Fruit fly (Drosophila melanogaster) whole organism, embryonic: ENCODE measurements around the gene Pif1B.

ENCODE experiments used
- Awh ChIP-seq: fragments of 200-800 bp; sonication (Bioruptor generic); IDR thresholded peaks from 2 replicates; pipeline ENCODE4, ENCODE4 v1.3.6; 2022; ENCODE audit warnings: missing biosample characterization, missing genetic modification characterization
- Bgb ChIP-seq: fragments of 200-800 bp; sonication (Bioruptor generic); IDR thresholded peaks from 2 replicates; pipeline ENCODE4 v1.3.6; 2022; ENCODE audit warnings: missing biosample characterization, missing genetic modification characterization; ENCODE audit not compliant: partially characterized antibody
- CG10267 ChIP-seq: fragments of 200-800 bp; sonication (Bioruptor generic); optimal IDR thresholded peaks from 2 replicates; lab custom pipeline; 2018; ENCODE audit warnings: missing biosample characterization, mild to moderate bottlenecking, missing genetic modification characterization, moderate library complexity
- CG11247 ChIP-seq: fragments of 200-800 bp; sonication (Bioruptor generic); IDR thresholded peaks from 2 replicates; pipeline ENCODE4 v1.3.6; 2022; ENCODE audit warnings: missing biosample characterization, missing genetic modification characterization
- CG11504 ChIP-seq: fragments of 200-800 bp; sonication (Bioruptor generic); optimal IDR thresholded peaks from 3 replicates; lab custom pipeline; 2019; ENCODE audit warnings: missing biosample characterization, mild to moderate bottlenecking, missing genetic modification characterization, moderate library complexity
- CG11696 ChIP-seq: fragments of 200-800 bp; sonication (Bioruptor generic); IDR thresholded peaks from 2 replicates; pipeline ENCODE4 v1.3.6; 2022; ENCODE audit warnings: missing biosample characterization, missing genetic modification characterization
- CG12219 ChIP-seq: fragments of 200-800 bp; sonication (Bioruptor generic); optimal IDR thresholded peaks from 3 replicates; lab custom pipeline; 2018; ENCODE audit warnings: missing biosample characterization, mild to moderate bottlenecking, missing genetic modification characterization
- CG12236 ChIP-seq: fragments of 200-800 bp; sonication (Bioruptor generic); optimal IDR thresholded peaks from 2 replicates; lab custom pipeline; 2016; ENCODE audit warnings: missing biosample characterization, missing genetic modification characterization
- CG13894 ChIP-seq: fragments of 200-800 bp; sonication (Bioruptor generic); optimal IDR thresholded peaks from 3 replicates; lab custom pipeline; 2018; ENCODE audit warnings: missing biosample characterization, mild to moderate bottlenecking, missing genetic modification characterization, moderate library complexity
- CG15514 ChIP-seq: fragments of 200-800 bp; sonication (Bioruptor generic); optimal IDR thresholded peaks from 3 replicates; lab custom pipeline; 2017; ENCODE audit warnings: missing biosample characterization, missing genetic modification characterization, mild to moderate bottlenecking, moderate library complexity, missing genetic modification reagents
- CG15601 ChIP-seq: fragments of 200-800 bp; sonication (Bioruptor generic); optimal IDR thresholded peaks from 3 replicates; lab custom pipeline; 2019; ENCODE audit warnings: missing biosample characterization, mild to moderate bottlenecking, missing genetic modification characterization, moderate library complexity
- CG1603 ChIP-seq: fragments of 200-800 bp; sonication (Bioruptor generic); optimal IDR thresholded peaks from 2 replicates; lab custom pipeline; 2019; ENCODE audit warnings: missing biosample characterization, mild to moderate bottlenecking, missing genetic modification characterization, moderate library complexity
- CG16779 ChIP-seq: fragments of 200-800 bp; sonication (Bioruptor generic); IDR thresholded peaks from 2 replicates; pipeline ENCODE4 v1.3.6; 2022; ENCODE audit warnings: missing biosample characterization, missing genetic modification characterization
- CG16815 ChIP-seq: fragments of 200-800 bp; sonication (Bioruptor generic); optimal IDR thresholded peaks from 3 replicates; lab custom pipeline; 2017; ENCODE audit warnings: missing biosample characterization, mild to moderate bottlenecking, missing genetic modification characterization
- CG18619 ChIP-seq: fragments of 200-800 bp; sonication (Bioruptor generic); optimal IDR thresholded peaks from 3 replicates; lab custom pipeline; 2017; ENCODE audit warnings: missing biosample characterization, mild to moderate bottlenecking, missing genetic modification characterization
- CG18764 ChIP-seq: fragments of 200-800 bp; sonication (Bioruptor generic); optimal IDR thresholded peaks from 3 replicates; lab custom pipeline; 2016; ENCODE audit warnings: missing biosample characterization, missing genetic modification characterization
- CG2116 ChIP-seq: fragments of 200-800 bp; sonication (Bioruptor generic); optimal IDR thresholded peaks from 3 replicates; lab custom pipeline; 2018; ENCODE audit warnings: missing biosample characterization, mild to moderate bottlenecking, missing genetic modification characterization
- CG2120 ChIP-seq: fragments of 200-800 bp; sonication (Bioruptor generic); optimal IDR thresholded peaks from 3 replicates; lab custom pipeline; 2016; ENCODE audit warnings: missing biosample characterization, missing genetic modification characterization
- CG32532 ChIP-seq: fragments of 200-800 bp; sonication (Bioruptor generic); IDR thresholded peaks from 2 replicates; pipeline ENCODE4 v1.3.6; 2022; ENCODE audit warnings: missing biosample characterization, missing genetic modification characterization
- CG4404 ChIP-seq: fragments of 200-800 bp; sonication (Bioruptor generic); IDR thresholded peaks from 2 replicates; pipeline ENCODE4 v1.3.6; 2022; ENCODE audit warnings: missing biosample characterization, missing genetic modification characterization
- CG4707 ChIP-seq: fragments of 200-800 bp; sonication (Bioruptor generic); optimal IDR thresholded peaks from 2 replicates; lab custom pipeline; 2018; ENCODE audit warnings: missing biosample characterization, mild to moderate bottlenecking, missing genetic modification characterization, moderate library complexity
- CG6254 ChIP-seq: fragments of 200-800 bp; sonication (Bioruptor generic); optimal IDR thresholded peaks from 3 replicates; lab custom pipeline; 2017; ENCODE audit warnings: mild to moderate bottlenecking, missing biosample characterization, missing genetic modification reagents, missing genetic modification characterization
- CG6791 ChIP-seq: fragments of 200-800 bp; sonication (Bioruptor generic); IDR thresholded peaks from 3 replicates; pipeline ENCODE4 v1.3.6; 2022; ENCODE audit warnings: missing biosample characterization, missing genetic modification characterization; ENCODE audit not compliant: partially characterized antibody
- CG6854 ChIP-seq: fragments of 200-800 bp; sonication (Bioruptor generic); optimal IDR thresholded peaks from 3 replicates; lab custom pipeline; 2017; ENCODE audit warnings: missing biosample characterization, mild to moderate bottlenecking, missing genetic modification characterization
- CG9437 ChIP-seq: fragments of 200-800 bp; sonication (Bioruptor generic); optimal IDR thresholded peaks from 2 replicates; lab custom pipeline; 2018; ENCODE audit warnings: missing biosample characterization, mild to moderate bottlenecking, missing genetic modification characterization
- D ChIP-seq, 2 experiments: fragments of 200-800 bp in 1 of 2; fragments of >200 bp in 1 of 2; sonication (Bioruptor generic) in 1 of 2; optimal IDR thresholded peaks; 2 replicates in 1 of 2; 3 replicates in 1 of 2; lab custom pipeline; 2017; ENCODE audit warnings: mild to moderate bottlenecking in 1 of 2, missing biosample characterization in 1 of 2, missing genetic modification characterization in 1 of 2, missing genetic modification reagents in 1 of 2
- Hr51 ChIP-seq, 2 experiments: fragments of 200-800 bp; sonication (Bioruptor generic); optimal IDR thresholded peaks; 2 replicates in 1 of 2; 3 replicates in 1 of 2; lab custom pipeline; 2016 to 2018; ENCODE audit warnings: missing biosample characterization in 2 of 2, missing genetic modification characterization in 2 of 2, mild to moderate bottlenecking in 1 of 2, moderate library complexity in 1 of 2
- Mad ChIP-seq: fragments of 200-800 bp; sonication (Bioruptor generic); optimal IDR thresholded peaks from 2 replicates; lab custom pipeline; 2016; ENCODE audit warnings: missing biosample characterization, missing genetic modification characterization
- Nf-YA ChIP-seq: fragments of 200-800 bp; sonication (Bioruptor generic); IDR thresholded peaks from 2 replicates; pipeline ENCODE4 v1.3.6; 2022; ENCODE audit warnings: missing biosample characterization, missing genetic modification characterization
- PHDP ChIP-seq: fragments of 200-800 bp; sonication (Bioruptor generic); optimal IDR thresholded peaks from 3 replicates; lab custom pipeline; 2018; ENCODE audit warnings: missing biosample characterization, mild to moderate bottlenecking, missing genetic modification characterization, moderate library complexity
- Ravus ChIP-seq: fragments of 200-800 bp; sonication (Bioruptor generic); IDR thresholded peaks from 2 replicates; pipeline ENCODE4 v1.3.6; 2022; ENCODE audit warnings: missing biosample characterization, missing genetic modification characterization
- Ssrp ChIP-seq: fragments of 200-800 bp; sonication (Bioruptor generic); optimal IDR thresholded peaks from 2 replicates; lab custom pipeline; 2018; ENCODE audit warnings: missing biosample characterization, mild to moderate bottlenecking, missing genetic modification characterization, moderate library complexity
- ac ChIP-seq: fragments of 200-800 bp; sonication (Bioruptor generic); optimal IDR thresholded peaks from 3 replicates; lab custom pipeline; 2017; ENCODE audit warnings: missing biosample characterization, mild to moderate bottlenecking, missing genetic modification characterization
- ato ChIP-seq: fragments of 200-800 bp; sonication (Bioruptor generic); IDR thresholded peaks from 2 replicates; pipeline ENCODE4 v1.3.6; 2022; ENCODE audit warnings: missing biosample characterization, missing genetic modification characterization; ENCODE audit not compliant: partially characterized antibody
- dpn ChIP-seq, 2 experiments: fragments of 200-800 bp; sonication (Bioruptor generic); optimal IDR thresholded peaks; 3 replicates each; lab custom pipeline; 2016; ENCODE audit warnings: missing biosample characterization in 2 of 2, missing genetic modification characterization in 2 of 2
- ham ChIP-seq: fragments of 200-800 bp; sonication (Bioruptor generic); IDR thresholded peaks from 2 replicates; pipeline ENCODE4 v1.3.6; 2022; ENCODE audit warnings: missing biosample characterization, missing genetic modification characterization
- maf-S ChIP-seq: fragments of 200-800 bp; sonication (Bioruptor generic); optimal IDR thresholded peaks from 2 replicates; lab custom pipeline; 2016; ENCODE audit warnings: missing biosample characterization, missing genetic modification characterization
- mld ChIP-seq: fragments of 200-800 bp; sonication (Bioruptor generic); IDR thresholded peaks from 3 replicates; pipeline ENCODE4 v1.3.6; 2022; ENCODE audit warnings: missing biosample characterization, missing genetic modification characterization; ENCODE audit not compliant: partially characterized antibody
- nom ChIP-seq: fragments of 200-800 bp; sonication (Bioruptor generic); optimal IDR thresholded peaks from 2 replicates; lab custom pipeline; 2017; ENCODE audit warnings: missing biosample characterization, missing genetic modification characterization, mild to moderate bottlenecking, moderate library complexity, missing genetic modification reagents
- p53 ChIP-seq: fragments of 200-800 bp; sonication (Bioruptor generic); optimal IDR thresholded peaks from 2 replicates; lab custom pipeline; 2016; ENCODE audit warnings: missing biosample characterization, missing genetic modification characterization
- row ChIP-seq: fragments of 200-800 bp; sonication (Bioruptor generic); IDR thresholded peaks from 3 replicates; pipeline ENCODE4 v1.3.6; 2022; ENCODE audit warnings: missing biosample characterization, missing genetic modification characterization
- sisA ChIP-seq: fragments of 200-800 bp; sonication (Bioruptor generic); IDR thresholded peaks from 2 replicates; pipeline ENCODE4 v1.3.6; 2022; ENCODE audit warnings: missing biosample characterization, missing genetic modification characterization
- slp2 ChIP-seq: fragments of 200-800 bp; sonication (Bioruptor generic); optimal IDR thresholded peaks from 2 replicates; lab custom pipeline; 2016; ENCODE audit warnings: missing biosample characterization, missing genetic modification characterization
- sob ChIP-seq: fragments of 200-800 bp; sonication (Bioruptor generic); IDR thresholded peaks from 2 replicates; pipeline ENCODE4 v1.3.6; 2022; ENCODE audit warnings: missing biosample characterization, missing genetic modification characterization
- stc ChIP-seq: fragments of 200-800 bp; sonication (Bioruptor generic); IDR thresholded peaks from 2 replicates; pipeline ENCODE4 v1.3.6; 2022; ENCODE audit warnings: missing biosample characterization, missing genetic modification characterization
- sug ChIP-seq: fragments of 200-800 bp; optimal IDR thresholded peaks from 2 replicates; lab custom pipeline; 2019; ENCODE audit warnings: missing biosample characterization, mild to moderate bottlenecking, missing genetic modification characterization, moderate library complexity
- tap ChIP-seq: fragments of 200-800 bp; optimal IDR thresholded peaks from 3 replicates; lab custom pipeline; 2019; ENCODE audit warnings: missing biosample characterization, mild to moderate bottlenecking, missing genetic modification characterization, moderate library complexity
- wek ChIP-seq: fragments of 200-800 bp; sonication (Bioruptor generic); optimal IDR thresholded peaks from 3 replicates; lab custom pipeline; 2018; ENCODE audit warnings: missing biosample characterization, mild to moderate bottlenecking, missing genetic modification characterization, moderate library complexity

Gene Pif1B

DNA sequence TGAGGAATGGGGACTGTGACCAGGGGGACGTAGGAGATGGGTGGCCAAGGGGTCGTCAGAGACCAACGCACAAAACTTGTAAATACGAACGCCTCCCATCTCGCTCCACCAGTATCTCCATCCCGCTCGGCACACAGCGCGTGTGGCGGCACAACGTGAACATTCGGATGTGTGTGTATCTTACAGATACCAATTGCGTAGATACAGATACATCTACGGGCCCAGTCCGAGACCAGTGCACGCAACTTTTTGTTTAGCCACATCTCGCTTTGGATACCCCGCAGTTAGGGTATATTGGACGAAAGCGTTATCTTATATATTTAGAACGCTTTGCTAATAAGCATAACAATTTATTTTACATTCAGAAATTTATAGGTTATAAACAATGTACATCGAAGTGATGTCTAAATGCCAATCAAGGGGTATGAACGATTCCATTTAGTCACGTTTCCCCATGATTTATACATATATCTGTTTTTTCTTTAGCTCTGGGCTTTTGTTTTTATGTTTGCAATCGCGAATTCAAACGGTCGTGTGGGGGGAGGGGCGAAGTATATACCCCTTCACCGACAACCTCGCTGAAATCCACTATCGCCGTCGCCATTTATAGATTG is 10.5 kb upstream of the Pif1B start (continued):
- TF ChIP-seq D (optimal IDR thresholded peaks at IDR 0.05; lab: Kevin White, UChicago) (no peak), D (GFP tag; optimal IDR thresholded peaks at IDR 0.05; lab: Kevin White, UChicago) (peak; percentile 98), CG18764 (GFP tag; lab: Kevin White, UChicago) (peak; percentile 97), ham (GFP tag; lab: Robert Waterston, UW) (peak; percentile 97), maf-S (GFP tag; lab: Kevin White, UChicago) (peak; percentile 99), slp2 (GFP tag; lab: Kevin White, UChicago) (peak; percentile 96), sug (tag; lab: Kevin White, UChicago) (peak; percentile 98), CG16779 (GFP tag; lab: Robert Waterston, UW) (peak; percentile 98), Bgb (GFP tag; lab: Robert Waterston, UW) (peak; percentile 61; the same call in 1 of the 2 replicates), CG16815 (peak; percentile 99), sob (peak; percentile 99), CG12236 (GFP tag; lab: Kevin White, UChicago) (peak; percentile 98), CG9437 (peak; percentile 95), CG4404 (GFP tag; lab: Robert Waterston, UW) (peak; percentile 97), CG11696 (GFP tag; lab: Robert Waterston, UW) (peak; percentile 96), CG32532 (GFP tag; lab: Robert Waterston, UW) (peak; percentile 100), CG10267 (tag; lab: Kevin White, UChicago) (peak; percentile 96), Hr51 (GFP tag; optimal IDR thresholded peaks at IDR 0.05; lab: Kevin White, UChicago) (peak; percentile 99), CG1603 (tag; lab: Kevin White, UChicago) (peak; percentile 98), Awh (GFP tag; lab: Robert Waterston, UW) (peak; percentile 98), CG13894 (peak; percentile 99), mld (no peak), stc (peak; percentile 98), CG2116 (peak; percentile 81), Ravus (GFP tag; lab: Robert Waterston, UW) (peak; percentile 98), row (GFP tag; lab: Robert Waterston, UW) (peak; percentile 99), dpn (GFP tag; optimal IDR thresholded peaks at IDR 0.05; lab: Kevin White, UChicago) (peak; percentile 99), CG6854 (GFP tag; lab: Kevin White, UChicago) (peak; percentile 99), CG15601 (tag; lab: Kevin White, UChicago) (peak; percentile 97), CG2120 (GFP tag; lab: Kevin White, UChicago) (peak; percentile 100), Mad (peak; percentile 99), wek (GFP tag; lab: Kevin White, UChicago) (peak; percentile 95), CG18619 (peak; percentile 99), CG6791 (GFP tag; lab: Robert Waterston, UW) (no peak), PHDP (peak; percentile 99), ato (GFP tag; lab: Robert Waterston, UW) (peak; percentile 15; the same call in 1 of the 2 replicates), CG12219 (GFP tag; lab: Kevin White, UChicago) (peak; percentile 99), p53 (GFP tag; lab: Kevin White, UChicago) (peak; percentile 93), CG15514 (GFP tag; lab: Kevin White, UChicago) (peak; percentile 95), CG4707 (GFP tag; lab: Kevin White, UChicago) (peak; percentile 94), CG6254 (GFP tag; lab: Kevin White, UChicago) (peak; percentile 93), Nf-YA (GFP tag; lab: Robert Waterston, UW) (peak; percentile 98), ac (GFP tag; lab: Kevin White, UChicago) (peak; percentile 85), nom (GFP tag; lab: Kevin White, UChicago) (peak; percentile 97), Ssrp (tag; lab: Kevin White, UChicago) (peak; percentile 99), sisA (GFP tag; lab: Robert Waterston, UW) (peak; percentile 99), CG11504 (tag; lab: Kevin White, UChicago) (peak; percentile 99), tap (tag; lab: Kevin White, UChicago) (peak; percentile 99), CG11247 (GFP tag; lab: Robert Waterston, UW) (peak; percentile 99)
